Fruit fly (Drosophila melanogaster) whole organism, adult: ENCODE data around the gene TTLL4A.

Experiments
- CG11617 ChIP-seq: fragments of 200-800 bp; sonication (Bioruptor generic); optimal IDR thresholded peaks from 2 replicates; lab custom pipeline; 2017; ENCODE audit warnings: mild to moderate bottlenecking, missing biosample characterization, missing genetic modification reagents, missing genetic modification characterization
- CG12768 ChIP-seq: fragments of 200-800 bp; sonication (Bioruptor generic); optimal IDR thresholded peaks from 2 replicates; lab custom pipeline; 2017; ENCODE audit warnings: missing biosample characterization, missing genetic modification characterization, mild to moderate bottlenecking, moderate library complexity, missing genetic modification reagents
- CG14711 ChIP-seq: fragments of 200-800 bp; sonication (Bioruptor generic); optimal IDR thresholded peaks from 2 replicates; lab custom pipeline; 2018; ENCODE audit warnings: missing biosample characterization, mild to moderate bottlenecking, missing genetic modification characterization, moderate library complexity
- CG1620 ChIP-seq: fragments of 200-800 bp; sonication (Bioruptor generic); optimal IDR thresholded peaks from 2 replicates; lab custom pipeline; 2016; ENCODE audit warnings: missing biosample characterization, missing genetic modification characterization
- CG33017 ChIP-seq: fragments of 200-800 bp; sonication (Bioruptor generic); optimal IDR thresholded peaks from 2 replicates; lab custom pipeline; 2018; ENCODE audit warnings: missing biosample characterization, mild to moderate bottlenecking, missing genetic modification characterization, moderate library complexity
- CG5204 ChIP-seq: fragments of 200-800 bp; sonication (Bioruptor generic); optimal IDR thresholded peaks from 2 replicates; lab custom pipeline; 2016; ENCODE audit warnings: missing biosample characterization, missing genetic modification characterization
- CG7045 ChIP-seq: fragments of 200-800 bp; sonication (Bioruptor generic); optimal IDR thresholded peaks from 2 replicates; lab custom pipeline; 2017; ENCODE audit warnings: missing biosample characterization, mild to moderate bottlenecking, missing genetic modification characterization
- CG7101 ChIP-seq: fragments of 200-800 bp; sonication (Bioruptor generic); optimal IDR thresholded peaks from 2 replicates; lab custom pipeline; 2018; ENCODE audit warnings: missing biosample characterization, mild to moderate bottlenecking, missing genetic modification characterization, moderate library complexity
- Clk ChIP-seq: fragments of 200-800 bp; sonication (Bioruptor generic); optimal IDR thresholded peaks from 2 replicates; lab custom pipeline; 2017; ENCODE audit warnings: missing biosample characterization, missing genetic modification characterization
- Crg-1 ChIP-seq: fragments of 200-800 bp; sonication (Bioruptor generic); optimal IDR thresholded peaks from 2 replicates; lab custom pipeline; 2016; ENCODE audit warnings: missing biosample characterization, missing genetic modification characterization
- Hr96 ChIP-seq: fragments of 200-800 bp; sonication (Bioruptor generic); optimal IDR thresholded peaks from 2 replicates; lab custom pipeline; 2016; ENCODE audit warnings: missing biosample characterization, missing genetic modification characterization
- Mnt ChIP-seq: fragments of 200-800 bp; sonication (Bioruptor generic); optimal IDR thresholded peaks from 2 replicates; lab custom pipeline; 2016; ENCODE audit warnings: missing biosample characterization, mild to moderate bottlenecking, missing genetic modification characterization
- bab1 ChIP-seq: fragments of 200-800 bp; sonication (Bioruptor generic); optimal IDR thresholded peaks from 3 replicates; lab custom pipeline; 2019; ENCODE audit warnings: missing biosample characterization, mild to moderate bottlenecking, missing genetic modification characterization, moderate library complexity
- cic ChIP-seq: fragments of 200-800 bp; sonication (Bioruptor generic); optimal IDR thresholded peaks from 2 replicates; lab custom pipeline; 2017; ENCODE audit warnings: missing biosample characterization, mild to moderate bottlenecking, missing genetic modification characterization, moderate library complexity
- cnc ChIP-seq, 2 experiments: fragments of >200 bp; optimal IDR thresholded peaks; 2 replicates each; lab custom pipeline; 2017
- kay ChIP-seq: fragments of 200-800 bp; sonication (Bioruptor generic); peaks from one replicate; lab custom pipeline; 2016; ENCODE audit warnings: missing biosample characterization, missing genetic modification characterization, borderline replicate concordance
- ovo ChIP-seq: fragments of 200-800 bp; sonication (Bioruptor generic); optimal IDR thresholded peaks from 2 replicates; lab custom pipeline; 2016; ENCODE audit warnings: missing biosample characterization, missing genetic modification characterization
- pad ChIP-seq: fragments of 200-800 bp; sonication (Bioruptor generic); optimal IDR thresholded peaks from 3 replicates; lab custom pipeline; 2017; ENCODE audit warnings: missing biosample characterization, missing genetic modification characterization, mild to moderate bottlenecking, moderate library complexity, missing genetic modification reagents
- tj ChIP-seq: fragments of 200-800 bp; sonication (Bioruptor generic); optimal IDR thresholded peaks from 3 replicates; lab custom pipeline; 2017; ENCODE audit warnings: missing biosample characterization, mild to moderate bottlenecking, missing genetic modification characterization, moderate library complexity
- toe ChIP-seq: fragments of 200-800 bp; sonication (Bioruptor generic); optimal IDR thresholded peaks from 2 replicates; lab custom pipeline; 2016; ENCODE audit warnings: missing biosample characterization, missing genetic modification characterization

TTLL4A gene

DNA sequence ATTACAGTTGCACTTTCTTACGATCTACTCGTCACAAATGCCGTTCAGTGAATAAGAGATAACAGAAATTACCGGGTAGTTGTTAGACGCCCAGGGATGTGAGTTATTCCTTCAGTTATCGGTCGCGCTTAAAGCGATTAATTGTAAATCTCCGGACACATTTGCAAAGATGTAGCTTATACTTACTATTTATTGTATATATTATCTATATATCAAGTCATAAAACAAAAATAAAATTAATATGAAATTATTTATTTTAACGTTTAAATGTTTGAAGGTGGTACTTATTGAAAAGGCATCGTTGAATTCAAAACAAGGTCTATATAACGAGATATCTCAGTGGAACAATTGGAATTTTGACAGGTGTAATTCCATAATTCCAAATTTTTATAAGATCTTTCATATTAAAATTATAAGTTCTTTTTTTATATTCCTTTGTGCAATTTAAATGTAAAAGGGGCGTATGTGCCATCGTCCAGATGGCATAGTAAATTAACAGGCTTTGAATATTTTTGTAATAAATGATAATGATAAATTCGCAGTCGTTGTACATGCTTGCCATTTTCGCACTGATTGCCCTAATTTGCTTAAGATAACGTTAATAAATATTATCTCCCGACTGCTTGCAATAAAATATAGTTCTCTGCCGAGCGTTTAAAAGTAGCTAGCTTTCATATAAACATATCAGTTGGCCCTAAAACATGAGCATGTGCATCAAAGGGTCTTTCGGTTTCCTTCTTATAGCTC, 12.3 kb downstream of the TTLL4A start, which contains the start of the genes aub and lectin-33A:
Gene aub, minus strand, starts transcription at position 101 of the 747 bp plus-strand sequence.
Gene lectin-33A, plus strand, starts transcription at position 697 of the 747 bp plus-strand sequence.
- TF ChIP-seq CG12768 (no peak), CG1620 (GFP tag; lab: Kevin White, UChicago) (no peak), CG11617 (GFP tag; lab: Kevin White, UChicago) (no peak), Hr96 (GFP tag; lab: Kevin White, UChicago) (no peak), toe (no peak), bab1 (no peak), kay (GFP tag; lab: Kevin White, UChicago) (no peak), cic (no peak), CG14711 (tag; lab: Kevin White, UChicago) (no peak), CG7045 (no peak), pad (GFP tag; lab: Kevin White, UChicago) (no peak), ovo (GFP tag; lab: Kevin White, UChicago) (no peak), cnc (optimal IDR thresholded peaks at IDR 0.05; lab: Kevin White, UChicago) (no peak)

- TF ChIP-seq CG12768 (peak; percentile 73), toe (peak; percentile 53), cic (no peak), tj (peak; percentile 52), CG14711 (tag; lab: Kevin White, UChicago) (peak; percentile 52), CG7101 (tag; lab: Kevin White, UChicago) (peak; percentile 79), pad (GFP tag; lab: Kevin White, UChicago) (peak; percentile 53), kay (GFP tag; lab: Kevin White, UChicago) (no peak), CG7045 (peak; percentile 72), CG5204 (GFP tag; lab: Kevin White, UChicago) (peak; percentile 57), Clk (GFP tag; lab: Kevin White, UChicago) (no peak), CG1620 (GFP tag; lab: Kevin White, UChicago) (peak; percentile 64), ovo (GFP tag; lab: Kevin White, UChicago) (peak; percentile 45), cnc (optimal IDR thresholded peaks at IDR 0.05; lab: Kevin White, UChicago) (no peak), CG11617 (GFP tag; lab: Kevin White, UChicago) (peak; percentile 81), CG33017 (tag; lab: Kevin White, UChicago) (peak; percentile 78), Hr96 (GFP tag; lab: Kevin White, UChicago) (peak; percentile 49), bab1 (peak; percentile 85), Mnt (peak; percentile 87), Crg-1 (GFP tag; lab: Kevin White, UChicago) (peak; percentile 43)
These were observed 14.9 kb downstream of the TTLL4A start, which contains the start of gene RpL9 for dm6 chr2L:11003925-11004673. TSS of gene RpL9 (minus strand) at chr2L:11004189.

dm6 chr2L:11004674-11005045, 15.5 kb downstream of the TTLL4A start, which contains the start of gene Nup154:
TSS of gene Nup154 (plus strand) at chr2L:11004820.
- no peak for TF ChIP-seq CG7101 (tag; lab: Kevin White, UChicago)
- TF ChIP-seq bab1 = no peak
- TF ChIP-seq CG12768 = no peak
- TF ChIP-seq Mnt = no peak
- TF ChIP-seq tj = no peak

dm6 chr2L:11010999-11011398, 21.8 kb downstream of the TTLL4A start, which contains the start of the genes Art8 and dUTPase:
TSS of gene Art8 (minus strand) at chr2L:11011086.
TSS of gene dUTPase (plus strand) at chr2L:11011312.
- TF ChIP-seq CG7045 (peak; percentile 52), Mnt (peak; percentile 84), cnc (optimal IDR thresholded peaks at IDR 0.05; lab: Kevin White, UChicago) (no peak), ovo (GFP tag; lab: Kevin White, UChicago) (peak; percentile 39), cic (no peak), tj (peak; percentile 66), CG14711 (tag; lab: Kevin White, UChicago) (peak; percentile 91), pad (GFP tag; lab: Kevin White, UChicago) (peak; percentile 42), CG1620 (GFP tag; lab: Kevin White, UChicago) (peak; percentile 51), CG11617 (GFP tag; lab: Kevin White, UChicago) (peak; percentile 69), bab1 (peak; percentile 86), CG12768 (peak; percentile 15), Hr96 (GFP tag; lab: Kevin White, UChicago) (no peak), Crg-1 (GFP tag; lab: Kevin White, UChicago) (peak; percentile 61), CG33017 (tag; lab: Kevin White, UChicago) (peak; percentile 68), Clk (GFP tag; lab: Kevin White, UChicago) (peak; percentile 34), toe (peak; percentile 64), CG7101 (tag; lab: Kevin White, UChicago) (peak; percentile 81), kay (GFP tag; lab: Kevin White, UChicago) (no peak), CG5204 (GFP tag; lab: Kevin White, UChicago) (no peak)

DNA sequence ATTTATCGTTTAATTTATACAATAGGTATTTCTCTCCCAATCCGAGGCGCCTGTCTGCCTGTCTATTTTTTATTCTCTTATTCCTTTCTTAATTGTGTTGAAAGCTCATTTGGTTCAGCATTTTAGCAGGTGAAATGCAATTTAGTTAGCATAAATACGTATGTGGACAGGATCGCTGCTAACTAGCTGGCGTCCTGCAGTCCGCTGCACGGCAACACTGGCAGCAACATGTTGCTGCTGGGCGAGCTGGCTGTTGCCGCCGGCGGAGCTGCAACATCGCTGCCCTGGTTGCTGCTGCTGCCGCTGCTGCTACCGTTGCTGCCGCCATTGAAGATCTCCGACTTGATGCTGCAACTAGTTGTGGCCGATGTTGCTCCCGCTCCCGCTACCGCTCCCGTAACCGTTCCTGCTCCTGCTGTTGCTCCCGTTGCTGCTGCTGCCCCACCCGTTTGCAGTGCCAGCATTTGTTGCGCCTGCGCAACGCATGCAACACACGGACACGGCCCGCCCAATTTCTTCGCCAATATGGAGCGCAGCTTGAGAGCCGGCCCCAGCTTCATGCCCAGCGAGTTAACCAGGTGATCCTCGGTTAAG, 24.9 kb downstream of the TTLL4A start:
- TF ChIP-seq kay (GFP tag; lab: Kevin White, UChicago) = no peak
- no peak for TF ChIP-seq ovo (GFP tag; lab: Kevin White, UChicago)
- no peak for TF ChIP-seq CG12768
- TF ChIP-seq CG14711 (tag; lab: Kevin White, UChicago) = no peak
- TF ChIP-seq CG33017 (tag; lab: Kevin White, UChicago) = no peak
- no peak for TF ChIP-seq tj
- no peak for TF ChIP-seq CG1620 (GFP tag; lab: Kevin White, UChicago)
- TF ChIP-seq bab1 = no peak
- TF ChIP-seq Hr96 (GFP tag; lab: Kevin White, UChicago) = no peak
- no peak for TF ChIP-seq toe
- TF ChIP-seq pad (GFP tag; lab: Kevin White, UChicago) = no peak
- no peak for TF ChIP-seq CG7101 (tag; lab: Kevin White, UChicago)
- no peak for TF ChIP-seq cnc (optimal IDR thresholded peaks at IDR 0.05; lab: Kevin White, UChicago)
- no peak for TF ChIP-seq CG7045
- TF ChIP-seq Mnt = no peak
- no peak for TF ChIP-seq Crg-1 (GFP tag; lab: Kevin White, UChicago)
- TF ChIP-seq CG5204 (GFP tag; lab: Kevin White, UChicago) = no peak
- TF ChIP-seq Clk (GFP tag; lab: Kevin White, UChicago) = no peak
- no peak for TF ChIP-seq cic
- no peak for TF ChIP-seq CG11617 (GFP tag; lab: Kevin White, UChicago)
